Fruit fly (Drosophila melanogaster): ENCODE measurements around the gene zye.

DNA sequence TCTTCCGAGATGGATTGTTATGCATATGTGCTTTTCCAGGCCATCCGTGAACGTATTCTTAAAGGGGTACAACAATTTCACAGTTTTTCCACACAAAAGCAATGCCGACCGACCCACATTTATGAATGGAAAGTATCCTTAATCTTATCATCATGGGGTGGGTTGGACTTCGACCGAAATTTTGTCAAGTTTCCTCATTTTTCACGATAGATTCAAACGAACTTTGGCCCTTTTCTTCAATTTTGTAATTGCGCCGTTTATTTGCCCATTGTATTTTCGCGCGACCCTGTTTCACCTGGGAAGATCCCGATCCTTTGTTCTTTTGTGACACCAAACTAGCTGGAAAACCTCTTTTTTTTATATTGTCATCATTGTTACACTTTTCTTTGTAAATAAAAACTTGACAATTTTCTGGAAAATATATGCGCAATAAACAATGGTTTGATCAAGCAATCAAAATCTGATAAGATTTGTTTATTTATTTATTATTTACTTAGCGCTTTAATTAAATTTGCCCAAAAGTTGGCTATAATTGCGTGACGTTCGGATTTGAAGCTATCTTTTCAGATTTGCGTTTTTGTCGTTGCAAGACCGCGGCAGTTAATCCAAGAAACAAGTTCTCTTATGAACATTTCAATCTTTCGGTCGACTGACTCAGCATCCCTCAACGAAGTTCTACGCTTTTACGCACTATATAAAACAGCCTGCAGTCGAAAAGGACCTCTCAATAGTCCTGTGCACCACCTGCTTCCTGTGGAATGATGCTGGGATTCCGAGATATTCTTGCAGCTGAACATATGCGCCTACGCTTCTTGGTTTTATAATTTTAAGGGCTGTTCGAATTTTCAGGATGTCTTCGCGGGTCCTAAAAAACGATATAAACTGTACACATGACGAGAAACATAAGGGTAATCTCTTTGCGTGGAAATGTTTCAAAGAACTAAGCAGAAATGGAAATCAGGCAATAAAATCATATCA lies 7.1 kb upstream of the zye start:
- TF ChIP-seq CG33017 (tag; optimal IDR thresholded peaks at IDR 0.05) (peak; percentile 26), Crg-1 (GFP tag; optimal IDR thresholded peaks at IDR 0.05) (no peak), CG11617 (GFP tag; optimal IDR thresholded peaks at IDR 0.05) (peak; percentile 12), tj (GFP tag; optimal IDR thresholded peaks at IDR 0.05) (no peak), Mnt (GFP tag; optimal IDR thresholded peaks at IDR 0.05) (no peak), CG7045 (GFP tag; optimal IDR thresholded peaks at IDR 0.05) (no peak), Hr96 (GFP tag; optimal IDR thresholded peaks at IDR 0.05) (no peak), ovo (GFP tag; optimal IDR thresholded peaks at IDR 0.05) (no peak)

Measured in whole organism, adult.